Fruit fly (Drosophila melanogaster) whole organism, wandering third instar larva: Measurements from ENCODE around the gene CG43894.

ENCODE experiments used
- Abd-B ChIP-seq: fragments of >200 bp; optimal IDR thresholded peaks from 2 replicates; lab custom pipeline; 2017; ENCODE audit warnings: missing biosample characterization, missing genetic modification characterization
- CG32264 ChIP-seq: fragments of 200-800 bp; sonication (Bioruptor generic); optimal IDR thresholded peaks from 2 replicates; lab custom pipeline; 2016; ENCODE audit warnings: missing biosample characterization, missing genetic modification characterization
- CG9705 ChIP-seq: fragments of 200-800 bp; sonication (Bioruptor generic); optimal IDR thresholded peaks from 2 replicates; lab custom pipeline; 2018; ENCODE audit warnings: missing biosample characterization, mild to moderate bottlenecking, missing genetic modification characterization
- CrebA ChIP-seq: fragments of 200-800 bp; sonication (Bioruptor generic); optimal IDR thresholded peaks from 2 replicates; lab custom pipeline; 2016; ENCODE audit warnings: missing biosample characterization, mild to moderate bottlenecking, missing genetic modification characterization, borderline replicate concordance
- Dfd ChIP-seq: fragments of >200 bp; optimal IDR thresholded peaks from 2 replicates; lab custom pipeline; 2017; ENCODE audit warnings: missing biosample characterization, missing genetic modification characterization
- Dif ChIP-seq: fragments of 200-275, 200-300 bp; sonication (Bioruptor generic); optimal IDR thresholded peaks from 2 replicates; lab custom pipeline; 2018; ENCODE audit warnings: missing biosample characterization, missing genetic modification characterization; ENCODE audit not compliant: partially characterized antibody
- GATAd ChIP-seq: sonication (Bioruptor generic); optimal IDR thresholded peaks from 2 replicates; lab custom pipeline; 2016; ENCODE audit warnings: missing biosample characterization, missing genetic modification characterization
- Hnf4 ChIP-seq: fragments of 200-800 bp; sonication (Bioruptor generic); optimal IDR thresholded peaks from 2 replicates; lab custom pipeline; 2016; ENCODE audit warnings: missing biosample characterization, mild to moderate bottlenecking, missing genetic modification characterization
- Hr78 ChIP-seq: fragments of >200 bp; optimal IDR thresholded peaks from 2 replicates; lab custom pipeline; 2017; ENCODE audit warnings: missing biosample characterization, missing genetic modification characterization
- Hr83 ChIP-seq: fragments of 200-300 bp; sonication (Bioruptor generic); optimal IDR thresholded peaks from 2 replicates; lab custom pipeline; 2016; ENCODE audit warnings: missing biosample characterization, mild to moderate bottlenecking, missing genetic modification characterization, moderate library complexity; ENCODE audit not compliant: poor library complexity, severe bottlenecking
- Jra ChIP-seq: sonication (Bioruptor generic); optimal IDR thresholded peaks from 2 replicates; lab custom pipeline; 2016; ENCODE audit warnings: missing biosample characterization, missing genetic modification characterization
- Mio ChIP-seq: sonication (Bioruptor generic); optimal IDR thresholded peaks from 2 replicates; lab custom pipeline; 2016; ENCODE audit warnings: missing biosample characterization, missing genetic modification characterization
- Rel ChIP-seq, 2 experiments: fragments of 200-800 bp; sonication (Bioruptor generic) in 1 of 2; optimal IDR thresholded peaks; 2 replicates in 1 of 2; 3 replicates in 1 of 2; lab custom pipeline; 2016 to 2019; ENCODE audit warnings: mild to moderate bottlenecking in 2 of 2, missing biosample characterization in 2 of 2, missing genetic modification characterization in 2 of 2, moderate library complexity in 1 of 2
- Sp1 ChIP-seq: fragments of 200-800 bp; sonication (Bioruptor generic); optimal IDR thresholded peaks from 3 replicates; lab custom pipeline; 2019; ENCODE audit warnings: missing biosample characterization, mild to moderate bottlenecking, missing genetic modification characterization, moderate library complexity
- Vsx2 ChIP-seq: fragments of 200-300, 225-300 bp; sonication (Bioruptor generic); optimal IDR thresholded peaks from 2 replicates; lab custom pipeline; 2018; ENCODE audit warnings: missing biosample characterization, missing genetic modification characterization; ENCODE audit not compliant: partially characterized antibody
- br ChIP-seq: fragments of 200-800 bp; sonication (Bioruptor generic); optimal IDR thresholded peaks from 2 replicates; lab custom pipeline; 2016; ENCODE audit warnings: missing biosample characterization, missing genetic modification characterization
- brk ChIP-seq: fragments of 200-800 bp; sonication (Bioruptor generic); optimal IDR thresholded peaks from 2 replicates; lab custom pipeline; 2016; ENCODE audit warnings: missing biosample characterization, mild to moderate bottlenecking, missing genetic modification characterization
- dl ChIP-seq, 2 experiments: fragments of 175-275, 200-275 bp in 1 of 2; fragments of 200-275 bp in 1 of 2; sonication (Bioruptor generic); optimal IDR thresholded peaks; lab custom pipeline; 2018; ENCODE audit warnings: mild to moderate bottlenecking in 2 of 2, missing biosample characterization in 2 of 2, missing genetic modification characterization in 2 of 2, moderate library complexity in 2 of 2; ENCODE audit not compliant: partially characterized antibody in 2 of 2, insufficient read depth in 1 of 2
- dmrt93B ChIP-seq: fragments of 200-800 bp; sonication (Bioruptor generic); optimal IDR thresholded peaks from 2 replicates; lab custom pipeline; 2018; ENCODE audit warnings: missing biosample characterization, mild to moderate bottlenecking, missing genetic modification characterization
- dsf ChIP-seq: sonication (Bioruptor generic); optimal IDR thresholded peaks from 2 replicates; lab custom pipeline; 2016; ENCODE audit warnings: missing biosample characterization, missing genetic modification characterization, borderline replicate concordance
- ey ChIP-seq: fragments of 200-800 bp; sonication (Bioruptor generic); optimal IDR thresholded peaks from 2 replicates; lab custom pipeline; 2016; ENCODE audit warnings: missing biosample characterization, missing genetic modification characterization
- foxo ChIP-seq, 2 experiments: fragments of 200-800 bp; sonication (Bioruptor generic); optimal IDR thresholded peaks; 2 replicates in 1 of 2; 3 replicates in 1 of 2; lab custom pipeline; 2016 to 2017; ENCODE audit warnings: missing biosample characterization in 2 of 2, missing genetic modification characterization in 2 of 2
- h ChIP-seq: fragments of 200-800 bp; sonication (Bioruptor generic); optimal IDR thresholded peaks from 3 replicates; lab custom pipeline; 2016; ENCODE audit warnings: missing biosample characterization, mild to moderate bottlenecking, missing genetic modification characterization
- lola ChIP-seq: fragments of >200 bp; optimal IDR thresholded peaks from 2 replicates; lab custom pipeline; 2017; ENCODE audit warnings: missing biosample characterization, missing genetic modification characterization
- pan ChIP-seq: fragments of >200 bp; optimal IDR thresholded peaks from 2 replicates; lab custom pipeline; 2017
- psq ChIP-seq: fragments of 200-800 bp; sonication (Bioruptor generic); optimal IDR thresholded peaks from 3 replicates; lab custom pipeline; 2017; ENCODE audit warnings: missing biosample characterization, mild to moderate bottlenecking, missing genetic modification characterization, moderate library complexity
- rgr ChIP-seq: fragments of 200-800 bp; sonication (Bioruptor generic); optimal IDR thresholded peaks from 3 replicates; lab custom pipeline; 2016; ENCODE audit warnings: missing biosample characterization, mild to moderate bottlenecking, missing genetic modification characterization
- sage ChIP-seq: fragments of 200-800 bp; sonication (Bioruptor generic); optimal IDR thresholded peaks from 2 replicates; lab custom pipeline; 2016; ENCODE audit warnings: missing biosample characterization, mild to moderate bottlenecking, missing genetic modification characterization
- sv ChIP-seq: fragments of 200-800 bp; sonication (Bioruptor generic); optimal IDR thresholded peaks from 3 replicates; lab custom pipeline; 2016; ENCODE audit warnings: missing biosample characterization, missing genetic modification characterization
- usp ChIP-seq: fragments of >200 bp; optimal IDR thresholded peaks from 2 replicates; lab custom pipeline; 2017; ENCODE audit warnings: missing biosample characterization, missing genetic modification characterization

The CG43894 gene

dm6 chr3L:12867956-12868443 is 21.6 kb upstream of the CG43894 start:
- TF ChIP-seq Abd-B (GFP tag; lab: Kevin White, UChicago), result no peak
- no peak for TF ChIP-seq CG9705 (GFP tag; lab: Kevin White, UChicago)
- TF ChIP-seq psq (GFP tag; lab: Kevin White, UChicago), result no peak
- no peak for TF ChIP-seq sv (GFP tag; lab: Kevin White, UChicago)
- no peak for TF ChIP-seq CrebA (GFP tag; lab: Kevin White, UChicago)
- TF ChIP-seq Dfd (GFP tag; lab: Kevin White, UChicago), result no peak
- no peak for TF ChIP-seq rgr (GFP tag; lab: Kevin White, UChicago)
- TF ChIP-seq Dif, result no peak
- TF ChIP-seq foxo (GFP tag; optimal IDR thresholded peaks at IDR 0.05; lab: Kevin White, UChicago), result no peak
- no peak for TF ChIP-seq br (GFP tag; lab: Kevin White, UChicago)
- TF ChIP-seq brk, result no peak
- no peak for TF ChIP-seq Hnf4
- no peak for TF ChIP-seq CG32264 (GFP tag; lab: Kevin White, UChicago)
- TF ChIP-seq, all 38 proteins: peak for 0

- TF ChIP-seq GATAd (GFP tag; lab: Kevin White, UChicago) (no peak), sv (GFP tag; lab: Kevin White, UChicago) (no peak), foxo (GFP tag; optimal IDR thresholded peaks at IDR 0.05; lab: Kevin White, UChicago) (no peak), pan (lab: Kevin White, UChicago) (no peak), CG32264 (GFP tag; lab: Kevin White, UChicago) (no peak), dl (GFP tag; optimal IDR thresholded peaks at IDR 0.05; lab: Kevin White, UChicago; ENCODE audit: insufficient read depth in 1 of 2, partially characterized antibody in 2 of 2) (no peak), lola (no peak), CrebA (GFP tag; lab: Kevin White, UChicago) (no peak), Rel (GFP tag; optimal IDR thresholded peaks at IDR 0.05; lab: Kevin White, UChicago) (no peak), Rel (tag; optimal IDR thresholded peaks at IDR 0.05; lab: Kevin White, UChicago) (no peak), dsf (GFP tag; lab: Kevin White, UChicago) (no peak), h (GFP tag; lab: Kevin White, UChicago) (no peak), Jra (no peak), Hr78 (GFP tag; lab: Kevin White, UChicago) (no peak), rgr (GFP tag; lab: Kevin White, UChicago) (no peak), Sp1 (GFP tag; lab: Kevin White, UChicago) (no peak), ey (GFP tag; lab: Kevin White, UChicago) (no peak), dmrt93B (GFP tag; lab: Kevin White, UChicago) (no peak), brk (no peak), usp (no peak)
These were observed 15.4 kb upstream of the CG43894 start for dm6 chr3L:12874211-12874610.

- no peak for TF ChIP-seq ey (GFP tag; lab: Kevin White, UChicago)
- TF ChIP-seq Hr83 (GFP tag; lab: Kevin White, UChicago), result no peak
- TF ChIP-seq CrebA (GFP tag; lab: Kevin White, UChicago), result no peak
These were observed 4.9 kb upstream of the CG43894 start, which contains the start of gene CG14120 for dm6 chr3L:12884680-12885079. CG14120 (plus strand) TSS chr3L:12885039.

- TF ChIP-seq Sp1 (GFP tag; lab: Kevin White, UChicago) (no peak), Mio (GFP tag; lab: Kevin White, UChicago) (no peak), Hr78 (GFP tag; lab: Kevin White, UChicago) (no peak), sage (GFP tag; lab: Kevin White, UChicago) (no peak), dsf (GFP tag; lab: Kevin White, UChicago) (no peak), CG32264 (GFP tag; lab: Kevin White, UChicago) (no peak), usp (no peak), pan (lab: Kevin White, UChicago) (no peak), Vsx2 (GFP tag; lab: Kevin White, UChicago) (no peak)
These were observed 3.1 kb downstream of the CG43894 start, which contains the start of gene CG14118 for dm6 chr3L:12892485-12893173. CG14118 (plus strand) TSS chr3L:12892658.
